Fruit fly (Drosophila melanogaster) whole organism, embryonic: ENCODE results near the gene CG5180.

Experiments used
- Asciz ChIP-seq: fragments of 200-800 bp; sonication (Bioruptor generic); optimal IDR thresholded peaks from 2 replicates; lab custom pipeline; 2017; ENCODE audit warnings: missing biosample characterization, mild to moderate bottlenecking, missing genetic modification characterization, missing genetic modification reagents
- CG10959 ChIP-seq: fragments of 200-800 bp; sonication (Bioruptor generic); IDR thresholded peaks from 2 replicates; pipeline ENCODE4 v1.3.6; 2022; ENCODE audit warnings: missing biosample characterization, missing genetic modification characterization
- CG11247 ChIP-seq: fragments of 200-800 bp; sonication (Bioruptor generic); IDR thresholded peaks from 2 replicates; pipeline ENCODE4 v1.3.6; 2022; ENCODE audit warnings: missing biosample characterization, missing genetic modification characterization
- CG14441 ChIP-seq: fragments of 200-800 bp; sonication (Bioruptor generic); IDR thresholded peaks from 2 replicates; pipeline ENCODE4 v1.3.6; 2022; ENCODE audit warnings: missing biosample characterization, missing genetic modification characterization
- CG15269 ChIP-seq: fragments of 200-800 bp; sonication (Bioruptor generic); optimal IDR thresholded peaks from 2 replicates; lab custom pipeline; 2018; ENCODE audit warnings: missing biosample characterization, mild to moderate bottlenecking, missing genetic modification characterization, moderate library complexity
- CG15479 ChIP-seq: fragments of 200-800 bp; sonication (Bioruptor generic); optimal IDR thresholded peaks from 3 replicates; lab custom pipeline; 2019; ENCODE audit warnings: missing biosample characterization, mild to moderate bottlenecking, missing genetic modification characterization, moderate library complexity
- CG1647 ChIP-seq: fragments of 200-800 bp; sonication (Bioruptor generic); optimal IDR thresholded peaks from 3 replicates; lab custom pipeline; 2016; ENCODE audit warnings: missing biosample characterization, missing genetic modification characterization
- CG18262 ChIP-seq: fragments of 200-800 bp; optimal IDR thresholded peaks from 3 replicates; lab custom pipeline; 2019; ENCODE audit warnings: missing biosample characterization, mild to moderate bottlenecking, missing genetic modification characterization, moderate library complexity
- CG2678 ChIP-seq: fragments of 200-800 bp; sonication (Bioruptor generic); optimal IDR thresholded peaks from 3 replicates; lab custom pipeline; 2019; ENCODE audit warnings: missing biosample characterization, mild to moderate bottlenecking, missing genetic modification characterization, moderate library complexity
- CG30431 ChIP-seq: fragments of 200-800 bp; sonication (Bioruptor generic); optimal IDR thresholded peaks from 2 replicates; lab custom pipeline; 2017; ENCODE audit warnings: missing biosample characterization, missing genetic modification characterization
- CG3407 ChIP-seq: fragments of 200-800 bp; sonication (Bioruptor generic); optimal IDR thresholded peaks from 2 replicates; lab custom pipeline; 2018; ENCODE audit warnings: missing biosample characterization, mild to moderate bottlenecking, missing genetic modification characterization
- CG34376 ChIP-seq: fragments of 200-800 bp; sonication (Bioruptor generic); optimal IDR thresholded peaks from 2 replicates; lab custom pipeline; 2018; ENCODE audit warnings: missing biosample characterization, mild to moderate bottlenecking, missing genetic modification characterization
- CG43689 ChIP-seq: fragments of 200-800 bp; sonication (Bioruptor generic); IDR thresholded peaks from 2 replicates; pipeline ENCODE4 v1.3.6; 2022; ENCODE audit warnings: missing biosample characterization, missing genetic modification characterization
- CG4404 ChIP-seq: fragments of 200-800 bp; sonication (Bioruptor generic); IDR thresholded peaks from 2 replicates; pipeline ENCODE4 v1.3.6; 2022; ENCODE audit warnings: missing biosample characterization, missing genetic modification characterization
- CG4424 ChIP-seq: fragments of 200-800 bp; sonication (Bioruptor generic); optimal IDR thresholded peaks from 3 replicates; lab custom pipeline; 2016; ENCODE audit warnings: missing biosample characterization, missing genetic modification characterization
- CG7745 ChIP-seq: fragments of 200-800 bp; sonication (Bioruptor generic); optimal IDR thresholded peaks from 2 replicates; lab custom pipeline; 2018; ENCODE audit warnings: missing biosample characterization, mild to moderate bottlenecking, missing genetic modification characterization, moderate library complexity
- CG7786 ChIP-seq: fragments of 200-800 bp; sonication (Bioruptor generic); optimal IDR thresholded peaks from 2 replicates; lab custom pipeline; 2016; ENCODE audit warnings: missing biosample characterization, missing genetic modification characterization
- CG9817 ChIP-seq: fragments of 200-800 bp; sonication (Bioruptor generic); optimal IDR thresholded peaks from 2 replicates; lab custom pipeline; 2018; ENCODE audit warnings: missing biosample characterization, mild to moderate bottlenecking, missing genetic modification characterization, moderate library complexity
- CG9876 ChIP-seq: fragments of 200-800 bp; sonication (Bioruptor generic); optimal IDR thresholded peaks from 2 replicates; lab custom pipeline; 2016; ENCODE audit warnings: missing biosample characterization, missing genetic modification characterization
- CkIIα-i1 ChIP-seq: fragments of 200-800 bp; sonication (Bioruptor generic); IDR thresholded peaks from 2 replicates; pipeline ENCODE4 v1.3.6; 2022; ENCODE audit warnings: missing biosample characterization, missing genetic modification characterization
- Deaf1 ChIP-seq: fragments of 200-800 bp; optimal IDR thresholded peaks from 3 replicates; lab custom pipeline; 2019; ENCODE audit warnings: missing biosample characterization, mild to moderate bottlenecking, missing genetic modification characterization, moderate library complexity
- Elba2 ChIP-seq: fragments of 200-800 bp; sonication (Bioruptor generic); optimal IDR thresholded peaks from 3 replicates; lab custom pipeline; 2016; ENCODE audit warnings: missing biosample characterization, missing genetic modification characterization
- Ets65A ChIP-seq: fragments of 200-800 bp; sonication (Bioruptor generic); peaks from one replicate; lab custom pipeline; 2016; ENCODE audit warnings: missing biosample characterization, missing genetic modification characterization
- Hmx ChIP-seq: fragments of 200-800 bp; sonication (Bioruptor generic); optimal IDR thresholded peaks from 2 replicates; lab custom pipeline; 2016; ENCODE audit warnings: missing biosample characterization, missing genetic modification characterization
- Hr78 ChIP-seq, 2 experiments: fragments of 200-800 bp in 1 of 2; fragments of >200 bp in 1 of 2; sonication (Bioruptor generic) in 1 of 2; optimal IDR thresholded peaks; 2 replicates each; lab custom pipeline; 2017 to 2019; ENCODE audit warnings: missing biosample characterization in 2 of 2, missing genetic modification characterization in 2 of 2, mild to moderate bottlenecking in 1 of 2, moderate library complexity in 1 of 2
- Lhr ChIP-seq: fragments of 200-800 bp; sonication (Bioruptor generic); optimal IDR thresholded peaks from 3 replicates; lab custom pipeline; 2017; ENCODE audit warnings: mild to moderate bottlenecking, missing biosample characterization, missing genetic modification reagents, missing genetic modification characterization
- Mrtf ChIP-seq: fragments of 200-800 bp; sonication (Bioruptor generic); IDR thresholded peaks from 3 replicates; pipeline ENCODE4 v1.3.6; 2022; ENCODE audit warnings: missing biosample characterization, missing genetic modification characterization
- Sox102F ChIP-seq: fragments of 200-800 bp; sonication (Bioruptor generic); optimal IDR thresholded peaks from 2 replicates; lab custom pipeline; 2018; ENCODE audit warnings: missing biosample characterization, mild to moderate bottlenecking, missing genetic modification characterization, moderate library complexity
- Ssrp ChIP-seq: fragments of 200-800 bp; sonication (Bioruptor generic); optimal IDR thresholded peaks from 2 replicates; lab custom pipeline; 2018; ENCODE audit warnings: missing biosample characterization, mild to moderate bottlenecking, missing genetic modification characterization, moderate library complexity
- ash1 ChIP-seq: fragments of 200-800 bp; sonication (Bioruptor generic); optimal IDR thresholded peaks from 2 replicates; lab custom pipeline; 2018; ENCODE audit warnings: missing biosample characterization, mild to moderate bottlenecking, missing genetic modification characterization
- ato ChIP-seq: fragments of 200-800 bp; sonication (Bioruptor generic); IDR thresholded peaks from 2 replicates; pipeline ENCODE4 v1.3.6; 2022; ENCODE audit warnings: missing biosample characterization, missing genetic modification characterization; ENCODE audit not compliant: partially characterized antibody
- bbx ChIP-seq: fragments of 200-800 bp; sonication (Bioruptor generic); IDR thresholded peaks from 2 replicates; pipeline ENCODE4 v1.3.6; 2022; ENCODE audit warnings: missing biosample characterization, missing genetic modification characterization; ENCODE audit not compliant: partially characterized antibody
- cad ChIP-seq: fragments of >200 bp; optimal IDR thresholded peaks from 2 replicates; lab custom pipeline; 2017; ENCODE audit warnings: missing biosample characterization, missing genetic modification characterization
- caup ChIP-seq: fragments of 200-800 bp; sonication (Bioruptor generic); optimal IDR thresholded peaks from 3 replicates; lab custom pipeline; 2017; ENCODE audit warnings: missing biosample characterization, mild to moderate bottlenecking, missing genetic modification characterization, moderate library complexity; ENCODE audit not compliant: severe bottlenecking
- cwo ChIP-seq: fragments of 200-800 bp; sonication (Bioruptor generic); optimal IDR thresholded peaks from 3 replicates; lab custom pipeline; 2017; ENCODE audit warnings: missing biosample characterization, missing genetic modification characterization, mild to moderate bottlenecking, moderate library complexity, missing genetic modification reagents
- dimm ChIP-seq: fragments of 200-800 bp; sonication (Bioruptor generic); IDR thresholded peaks from 2 replicates; pipeline ENCODE4 v1.3.6; 2022; ENCODE audit warnings: missing biosample characterization, missing genetic modification characterization
- fru ChIP-seq: fragments of >200 bp; optimal IDR thresholded peaks from 2 replicates; lab custom pipeline; 2017
- jumu ChIP-seq: fragments of 200-800 bp; sonication (Bioruptor generic); optimal IDR thresholded peaks from 3 replicates; lab custom pipeline; 2016; ENCODE audit warnings: missing biosample characterization, missing genetic modification characterization
- knrl ChIP-seq: fragments of 200-800 bp; sonication (Bioruptor generic); IDR thresholded peaks from 3 replicates; pipeline ENCODE4 v1.3.6; 2022; ENCODE audit warnings: missing biosample characterization, missing genetic modification characterization; ENCODE audit not compliant: partially characterized antibody
- lola ChIP-seq, 3 experiments: fragments of >200 bp in 2 of 3; fragments of 200-800 bp in 1 of 3; sonication (Bioruptor generic) in 1 of 3; optimal IDR thresholded peaks; 2 replicates each; lab custom pipeline; 2017 to 2019; ENCODE audit warnings: missing biosample characterization in 3 of 3, missing genetic modification characterization in 3 of 3, mild to moderate bottlenecking in 1 of 3, moderate library complexity in 1 of 3
- nmo ChIP-seq: fragments of 200-800 bp; sonication (Bioruptor generic); optimal IDR thresholded peaks from 2 replicates; lab custom pipeline; 2018; ENCODE audit warnings: missing biosample characterization, mild to moderate bottlenecking, missing genetic modification characterization, moderate library complexity
- onecut ChIP-seq: fragments of 200-800 bp; sonication (Bioruptor generic); IDR thresholded peaks from 2 replicates; pipeline ENCODE4 v1.3.6; 2022; ENCODE audit warnings: missing biosample characterization, missing genetic modification characterization
- peb ChIP-seq: fragments of 200-800 bp; sonication (Bioruptor generic); IDR thresholded peaks from 2 replicates; pipeline ENCODE4 v1.3.6; 2022; ENCODE audit warnings: missing biosample characterization, missing genetic modification characterization
- pita ChIP-seq: fragments of 200-800 bp; sonication (Bioruptor generic); optimal IDR thresholded peaks from 2 replicates; lab custom pipeline; 2017; ENCODE audit warnings: missing biosample characterization, mild to moderate bottlenecking, missing genetic modification characterization
- prd ChIP-seq, 3 experiments: fragments of >200 bp in 2 of 3; fragments of 200-800 bp in 1 of 3; sonication (Bioruptor generic) in 1 of 3; optimal IDR thresholded peaks in 2 of 3; IDR thresholded peaks in 1 of 3; 2 replicates in 2 of 3; 3 replicates in 1 of 3; pipeline versions ENCODE4 v1.3.6 to Lab custom; 2017 to 2022; ENCODE audit warnings: missing biosample characterization in 1 of 3, missing genetic modification characterization in 1 of 3
- pros ChIP-seq: fragments of 200-800 bp; sonication (Bioruptor generic); optimal IDR thresholded peaks from 3 replicates; lab custom pipeline; 2019; ENCODE audit warnings: missing biosample characterization, mild to moderate bottlenecking, missing genetic modification characterization, moderate library complexity
- ro ChIP-seq: fragments of 200-800 bp; sonication (Bioruptor generic); IDR thresholded peaks from 2 replicates; pipeline ENCODE4 v1.3.6; 2022; ENCODE audit warnings: missing biosample characterization, missing genetic modification characterization
- sens-2 ChIP-seq: fragments of 200-800 bp; sonication (Bioruptor generic); IDR thresholded peaks from 2 replicates; pipeline ENCODE4 v1.3.6; 2022; ENCODE audit warnings: missing biosample characterization, missing genetic modification characterization
- sqz ChIP-seq: fragments of 200-800 bp; sonication (Bioruptor generic); optimal IDR thresholded peaks from 3 replicates; lab custom pipeline; 2018; ENCODE audit warnings: missing biosample characterization, mild to moderate bottlenecking, missing genetic modification characterization
- wor ChIP-seq: fragments of 200-800 bp; sonication (Bioruptor generic); IDR thresholded peaks from 2 replicates; pipeline ENCODE4 v1.3.6; 2022; ENCODE audit warnings: missing biosample characterization, missing genetic modification characterization
- z ChIP-seq: fragments of 200-800 bp; sonication (Bioruptor generic); IDR thresholded peaks from 3 replicates; pipeline ENCODE4 v1.3.6; 2022; ENCODE audit warnings: missing biosample characterization, missing genetic modification characterization

Gene CG5180

DNA sequence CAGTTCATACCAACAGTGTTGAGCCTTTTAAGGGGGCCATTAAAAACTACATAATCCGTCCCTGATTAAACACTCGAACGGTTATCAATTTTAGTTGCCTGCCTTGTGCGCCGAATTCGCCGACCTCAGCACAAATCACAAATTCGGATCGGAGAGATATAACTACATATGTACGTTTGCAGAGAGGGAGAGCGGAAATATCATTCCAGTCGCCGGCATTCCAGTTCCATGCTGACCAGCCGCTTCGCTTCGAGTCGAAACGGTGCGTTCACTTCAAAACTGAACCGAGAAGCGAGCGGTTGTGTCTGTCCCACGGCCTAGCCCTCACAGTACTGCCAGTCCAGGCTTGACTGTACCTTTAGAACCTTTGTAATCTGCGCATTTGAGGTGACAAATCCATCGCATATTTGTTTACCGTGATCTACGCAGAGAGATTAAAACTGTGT is 16.8 kb downstream of the CG5180 start (continued):
- TF ChIP-seq Hr78 (GFP tag; optimal IDR thresholded peaks at IDR 0.05; lab: Kevin White, UChicago) (no peak), prd (optimal IDR thresholded peaks at IDR 0.05; lab: Kevin White, UChicago) (no peak), prd (GFP tag; IDR thresholded peaks at IDR 0.05; lab: Robert Waterston, UW) (no peak), lola (GFP tag; optimal IDR thresholded peaks at IDR 0.05; lab: Kevin White, UChicago) (no peak), CG4404 (no peak), pita (GFP tag; lab: Kevin White, UChicago) (no peak), sqz (no peak), wor (no peak), CG18262 (no peak), z (GFP tag; lab: Robert Waterston, UW) (no peak), Ets65A (GFP tag; lab: Kevin White, UChicago) (no peak), pros (GFP tag; lab: Kevin White, UChicago) (no peak), CG15269 (tag; lab: Kevin White, UChicago) (peak; percentile 12), knrl (no peak), onecut (peak; percentile 8; the same call in 1 of the 2 replicates), ro (GFP tag; lab: Robert Waterston, UW) (no peak), jumu (GFP tag; lab: Kevin White, UChicago) (peak; percentile 13), bbx (GFP tag; lab: Robert Waterston, UW) (no peak), CG43689 (GFP tag; lab: Robert Waterston, UW) (no peak), CG11247 (GFP tag; lab: Robert Waterston, UW) (no peak), CG10959 (GFP tag; lab: Robert Waterston, UW) (no peak), CG3407 (GFP tag; lab: Kevin White, UChicago) (no peak), CG34376 (peak; percentile 97), ash1 (GFP tag; lab: Kevin White, UChicago) (no peak), Hmx (no peak), Asciz (GFP tag; lab: Kevin White, UChicago) (no peak), caup (GFP tag; lab: Kevin White, UChicago) (peak; percentile 42), CG9876 (GFP tag; lab: Kevin White, UChicago) (no peak), CG7745 (no peak), CG2678 (tag; lab: Kevin White, UChicago) (peak; percentile 38), CG4424 (no peak), CG30431 (GFP tag; lab: Kevin White, UChicago) (no peak), fru (lab: Kevin White, UChicago) (no peak), Ssrp (no peak), dimm (no peak), peb (GFP tag; lab: Robert Waterston, UW) (peak; percentile 10; the same call in 1 of the 2 replicates), ato (GFP tag; lab: Robert Waterston, UW) (0 out of 2 replicates have a peak, but pooled peaks have one; percentile 12), Lhr (GFP tag; lab: Kevin White, UChicago) (no peak), sens-2 (GFP tag; lab: Robert Waterston, UW) (peak; percentile 75), Mrtf (GFP tag; lab: Robert Waterston, UW) (no peak), CG7786 (GFP tag; lab: Kevin White, UChicago) (no peak), CG9817 (tag; lab: Kevin White, UChicago) (no peak), cwo (GFP tag; lab: Kevin White, UChicago) (peak; percentile 20), cad (no peak), nmo (GFP tag; lab: Kevin White, UChicago) (no peak), CG14441 (no peak), Deaf1 (peak; percentile 53), CG15479 (GFP tag; lab: Kevin White, UChicago) (no peak), CG1647 (GFP tag; lab: Kevin White, UChicago) (no peak), Elba2 (no peak), CkIIα-i1 (no peak), Sox102F (GFP tag; lab: Kevin White, UChicago) (no peak)
